Worm (Caenorhabditis elegans) whole organism, L4 larva: ENCODE results near the gene nas-25.

Experiments
- D1046.2 ChIP-seq: fragments of 200-800 bp; sonication (Bioruptor generic); IDR thresholded peaks from 2 replicates; pipeline ENCODE4 v1.3.6; 2022; ENCODE audit warnings: missing genetic modification characterization, missing compliant biosample characterization
- F26F4.8 ChIP-seq: fragments of 200-800 bp; sonication (Bioruptor generic); conservative IDR thresholded peaks from 2 replicates; pipeline ENCODE4 v1.3.6; 2022; ENCODE audit warnings: missing genetic modification characterization, missing compliant biosample characterization
- F44E2.7 ChIP-seq: fragments of 200-800 bp; sonication (Bioruptor generic); IDR thresholded peaks from 2 replicates; pipeline ENCODE4 v2.1.2; 2022; ENCODE audit warnings: missing genetic modification characterization, missing compliant biosample characterization
- F49E8.2 ChIP-seq: sonication (generic microtip); optimal IDR thresholded peaks from 2 replicates; lab custom pipeline; 2016; ENCODE audit warnings: missing compliant biosample characterization, mild to moderate bottlenecking, missing genetic modification characterization, borderline replicate concordance
- R02D3.7 ChIP-seq: fragments of 150-350 bp; sonication (generic microtip); optimal IDR thresholded peaks from 3 replicates; lab custom pipeline; 2014; ENCODE audit warnings: missing biosample characterization, missing genetic modification characterization
- Y105C5A.15 ChIP-seq: fragments of 200-800 bp; sonication (Bioruptor generic); IDR thresholded peaks from 2 replicates; pipeline ENCODE4 v1.3.6; 2022; ENCODE audit warnings: missing genetic modification characterization, missing compliant biosample characterization
- Y5F2A.4 ChIP-seq: fragments of 200-800 bp; sonication (Bioruptor generic); optimal IDR thresholded peaks from 2 replicates; lab custom pipeline; 2018; ENCODE audit warnings: mild to moderate bottlenecking, missing genetic modification characterization, missing compliant biosample characterization
- Y75B8A.6 ChIP-seq: fragments of 200-800 bp; sonication (Bioruptor generic); IDR thresholded peaks from 2 replicates; pipeline ENCODE4 v1.3.6; 2022; ENCODE audit warnings: missing genetic modification reagents, missing genetic modification characterization, missing compliant biosample characterization
- ZK546.5 ChIP-seq, 2 experiments: sonication (generic microtip); optimal IDR thresholded peaks; 2 replicates each; lab custom pipeline; 2017; ENCODE audit warnings: missing biosample characterization in 2 of 2, missing genetic modification characterization in 2 of 2
- aha-1 ChIP-seq: fragments of 150-350 bp; peaks from one replicate; lab custom pipeline; 2014; ENCODE audit warnings: missing biosample characterization, missing genetic modification characterization
- aly-2 ChIP-seq: sonication (generic microtip); optimal IDR thresholded peaks from 2 replicates; lab custom pipeline; 2018; ENCODE audit warnings: missing biosample characterization, missing genetic modification characterization
- arid-1 ChIP-seq: fragments of 200-800 bp; sonication (Bioruptor generic); conservative IDR thresholded peaks from 2 replicates; pipeline ENCODE4 v1.3.6; 2022; ENCODE audit warnings: missing genetic modification reagents, missing genetic modification characterization, missing compliant biosample characterization
- attf-4 ChIP-seq: sonication (generic microtip); optimal IDR thresholded peaks from 3 replicates; lab custom pipeline; 2017; ENCODE audit warnings: missing biosample characterization, missing genetic modification characterization
- ceh-20 ChIP-seq: fragments of 200-800 bp; sonication (Bioruptor generic); IDR thresholded peaks from 2 replicates; pipeline ENCODE4 v1.3.6; 2022; ENCODE audit warnings: missing genetic modification reagents, missing genetic modification characterization, missing compliant biosample characterization
- ceh-28 ChIP-seq: fragments of 150-350 bp; optimal IDR thresholded peaks from 2 replicates; lab custom pipeline; 2014; ENCODE audit warnings: missing biosample characterization, missing genetic modification reagents, missing genetic modification characterization
- ceh-32 ChIP-seq: sonication (generic microtip); optimal IDR thresholded peaks from 2 replicates; lab custom pipeline; 2016; ENCODE audit warnings: mild to moderate bottlenecking, missing genetic modification characterization, missing compliant biosample characterization; ENCODE audit not compliant: poor library complexity
- ceh-44 ChIP-seq: fragments of 200-800 bp; sonication (Bioruptor generic); IDR thresholded peaks from 2 replicates; pipeline ENCODE4 v1.3.6; 2022; ENCODE audit warnings: missing genetic modification reagents, missing genetic modification characterization, missing compliant biosample characterization
- ceh-62 ChIP-seq: sonication (generic microtip); optimal IDR thresholded peaks from 2 replicates; lab custom pipeline; 2017; ENCODE audit warnings: missing biosample characterization, missing genetic modification characterization
- ceh-82 ChIP-seq: sonication (generic microtip); optimal IDR thresholded peaks from 2 replicates; lab custom pipeline; 2017; ENCODE audit warnings: missing biosample characterization, missing genetic modification characterization
- cey-2 ChIP-seq: sonication (generic microtip); optimal IDR thresholded peaks from 3 replicates; lab custom pipeline; 2017; ENCODE audit warnings: missing genetic modification characterization, mild to moderate bottlenecking, missing compliant biosample characterization, antibody characterized with exemption, borderline replicate concordance; ENCODE audit not compliant: insufficient read depth
- ctbp-1 ChIP-seq: fragments of 200-800 bp; sonication (Bioruptor generic); IDR thresholded peaks from 2 replicates; pipeline ENCODE4 v1.3.6; 2022; ENCODE audit warnings: missing genetic modification reagents, missing genetic modification characterization, missing compliant biosample characterization
- dmd-8 ChIP-seq: fragments of 200-800 bp; sonication (Bioruptor generic); IDR thresholded peaks from 2 replicates; pipeline ENCODE4 v1.3.6; 2022; ENCODE audit warnings: missing genetic modification characterization, missing compliant biosample characterization
- duxl-1 ChIP-seq: sonication (generic microtip); optimal IDR thresholded peaks from 2 replicates; lab custom pipeline; 2016; ENCODE audit warnings: mild to moderate bottlenecking, missing genetic modification characterization, moderate library complexity, missing compliant biosample characterization; ENCODE audit not compliant: poor library complexity
- egl-27 ChIP-seq: sonication (generic microtip); optimal IDR thresholded peaks from 3 replicates; lab custom pipeline; 2017; ENCODE audit warnings: missing biosample characterization, missing genetic modification reagents, missing genetic modification characterization
- egl-43 ChIP-seq: fragments of 200-800 bp; sonication (Bioruptor generic); IDR thresholded peaks from 2 replicates; pipeline ENCODE4 v1.3.6; 2022; ENCODE audit warnings: missing genetic modification reagents, missing genetic modification characterization, missing compliant biosample characterization
- fos-1 ChIP-seq: fragments of 150-350 bp; optimal IDR thresholded peaks from 2 replicates; lab custom pipeline; 2014; ENCODE audit warnings: missing biosample characterization, missing genetic modification characterization
- gei-8 ChIP-seq: fragments of 200-800 bp; sonication (Bioruptor generic); optimal IDR thresholded peaks from 2 replicates; lab custom pipeline; 2018; ENCODE audit warnings: mild to moderate bottlenecking, missing genetic modification characterization, missing compliant biosample characterization
- hif-1 ChIP-seq, 2 experiments: sonication (generic microtip); optimal IDR thresholded peaks; 2 replicates each; lab custom pipeline; 2016 to 2017; ENCODE audit warnings: missing compliant biosample characterization in 2 of 2, missing genetic modification characterization in 2 of 2, missing genetic modification reagents in 2 of 2, missing genotype in 2 of 2, mild to moderate bottlenecking in 1 of 2
- hmg-1.1 ChIP-seq: fragments of 200-800 bp; sonication (Bioruptor generic); IDR thresholded peaks from 2 replicates; pipeline ENCODE4 v1.3.6; 2022; ENCODE audit warnings: missing genetic modification reagents, missing genetic modification characterization, missing compliant biosample characterization
- lim-7 ChIP-seq: fragments of 200-800 bp; sonication (Bioruptor generic); IDR thresholded peaks from 2 replicates; pipeline ENCODE4 v1.3.6; 2022; ENCODE audit warnings: missing genetic modification characterization, missing compliant biosample characterization
- lin-1 ChIP-seq: fragments of 200-800 bp; sonication (Bioruptor generic); IDR thresholded peaks from 2 replicates; pipeline ENCODE4 v1.3.6; 2022; ENCODE audit warnings: missing genetic modification reagents, missing genetic modification characterization, missing compliant biosample characterization
- lin-13 ChIP-seq: fragments of 150-350 bp; optimal IDR thresholded peaks from 2 replicates; lab custom pipeline; 2014; ENCODE audit warnings: missing biosample characterization, missing genetic modification reagents, missing genetic modification characterization
- lin-38 ChIP-seq: fragments of 200-800 bp; sonication (Bioruptor generic); IDR thresholded peaks from 2 replicates; pipeline ENCODE4 v1.3.6; 2022; ENCODE audit warnings: missing genetic modification reagents, missing genetic modification characterization, missing compliant biosample characterization
- lin-39 ChIP-seq: fragments of 150-350 bp; optimal IDR thresholded peaks from 2 replicates; lab custom pipeline; 2014; ENCODE audit warnings: missing biosample characterization, missing genetic modification reagents, missing genetic modification characterization
- lir-3 ChIP-seq: sonication (generic microtip); optimal IDR thresholded peaks from 2 replicates; lab custom pipeline; 2016; ENCODE audit warnings: mild to moderate bottlenecking, missing genetic modification characterization, missing compliant biosample characterization
- lsy-2 ChIP-seq, 2 experiments: fragments of 150-350 bp in 1 of 2; sonication (generic microtip) in 1 of 2; optimal IDR thresholded peaks; 2 replicates each; lab custom pipeline; 2014 to 2017; ENCODE audit warnings: missing biosample characterization in 2 of 2, missing genetic modification characterization in 2 of 2
- mes-2 ChIP-seq: sonication (generic microtip); optimal IDR thresholded peaks from 2 replicates; lab custom pipeline; 2016; ENCODE audit warnings: missing genotype, mild to moderate bottlenecking, missing genetic modification characterization, missing compliant biosample characterization; ENCODE audit not compliant: poor library complexity, severe bottlenecking
- mxl-3 ChIP-seq: fragments of 200-800 bp; sonication (Bioruptor generic); optimal IDR thresholded peaks from 2 replicates; lab custom pipeline; 2018; ENCODE audit warnings: mild to moderate bottlenecking, missing genetic modification characterization, missing compliant biosample characterization
- nhr-10 ChIP-seq: fragments of 150-350 bp; optimal IDR thresholded peaks from 2 replicates; lab custom pipeline; 2014; ENCODE audit warnings: missing biosample characterization, missing genetic modification characterization
- nhr-237 ChIP-seq: sonication (generic microtip); optimal IDR thresholded peaks from 2 replicates; lab custom pipeline; 2017; ENCODE audit warnings: missing biosample characterization, missing genetic modification characterization
- nhr-77 ChIP-seq: fragments of 150-350 bp; optimal IDR thresholded peaks from 2 replicates; lab custom pipeline; 2014; ENCODE audit warnings: missing biosample characterization, missing genetic modification characterization
- pha-4 ChIP-seq, 2 experiments: fragments of 150-350 bp in 1 of 2; fragments of 200-800 bp in 1 of 2; sonication (Bioruptor generic) in 1 of 2; IDR thresholded peaks in 1 of 2; optimal IDR thresholded peaks in 1 of 2; 2 replicates each; pipeline versions ENCODE4 v1.3.6 to Lab custom; 2014 to 2022; ENCODE audit warnings: missing genetic modification characterization in 2 of 2, missing genetic modification reagents in 2 of 2, missing biosample characterization in 1 of 2, missing compliant biosample characterization in 1 of 2
- php-3 ChIP-seq: fragments of 200-800 bp; sonication (Bioruptor generic); IDR thresholded peaks from 2 replicates; pipeline ENCODE4 v1.3.6; 2022; ENCODE audit warnings: missing genetic modification reagents, missing genetic modification characterization, missing compliant biosample characterization
- pqm-1 ChIP-seq: sonication (generic microtip); optimal IDR thresholded peaks from 2 replicates; lab custom pipeline; 2017; ENCODE audit warnings: missing biosample characterization, missing genetic modification characterization
- saeg-2 ChIP-seq: fragments of 200-800 bp; sonication (Bioruptor generic); IDR thresholded peaks from 2 replicates; pipeline ENCODE4 v1.3.6; 2022; ENCODE audit warnings: missing genetic modification reagents, missing genetic modification characterization, missing compliant biosample characterization
- tag-97 ChIP-seq: fragments of 200-800 bp; sonication (Bioruptor generic); IDR thresholded peaks from 2 replicates; pipeline ENCODE4 v1.3.6; 2022; ENCODE audit warnings: missing genetic modification characterization, missing compliant biosample characterization
- tra-1 ChIP-seq: fragments of 200-800 bp; sonication (Bioruptor generic); IDR thresholded peaks from 2 replicates; pipeline ENCODE4 v1.3.6; 2022; ENCODE audit warnings: missing genetic modification reagents, missing genetic modification characterization, missing compliant biosample characterization
- unc-130 ChIP-seq: sonication (generic microtip); optimal IDR thresholded peaks from 2 replicates; lab custom pipeline; 2016; ENCODE audit warnings: missing genetic modification reagents, missing genetic modification characterization, missing compliant biosample characterization
- zip-11 ChIP-seq: fragments of 200-800 bp; sonication (Bioruptor generic); IDR thresholded peaks from 2 replicates; pipeline ENCODE4 v1.3.6; 2022; ENCODE audit warnings: missing genetic modification characterization, missing compliant biosample characterization
- ztf-11 ChIP-seq: fragments of 150-350 bp; optimal IDR thresholded peaks from 2 replicates; lab custom pipeline; 2014; ENCODE audit warnings: missing biosample characterization, missing genetic modification characterization

Gene nas-25

ce11 chrII:8810679-8811413 lies 15.0 kb upstream of the nas-25 start, which contains the start of the genes F46C5.9 and rer-1:
Gene F46C5.9, minus strand, starts transcription at chrII:8810729.
Gene rer-1, plus strand, starts transcription at chrII:8811370.
- no peak for TF ChIP-seq tra-1 (GFP tag; lab: Robert Waterston, UW)
- no peak for TF ChIP-seq lin-38 (GFP tag; lab: Robert Waterston, UW)
- TF ChIP-seq nhr-237 (tag; lab: Kevin White, UChicago) = no peak
- TF ChIP-seq attf-4 = no peak
- no peak for TF ChIP-seq cey-2 (tag; lab: Kevin White, UChicago)
- no peak for TF ChIP-seq nhr-10 (tag; lab: Kevin White, UChicago)
- no peak for TF ChIP-seq lin-39 (tag; lab: Kevin White, UChicago)
- TF ChIP-seq arid-1 (GFP tag; lab: Robert Waterston, UW) = no peak
- TF ChIP-seq hif-1 (tag; optimal IDR thresholded peaks at IDR 0.05; lab: Kevin White, UChicago) = peak in 1 of 2 experiments; percentile 7
- no peak for TF ChIP-seq unc-130 (GFP tag; lab: Kevin White, UChicago)
- TF ChIP-seq gei-8 = no peak
- peak; percentile 55 for TF ChIP-seq aha-1 (tag; lab: Kevin White, UChicago)
- TF ChIP-seq F26F4.8 (GFP tag; lab: Robert Waterston, UW) = no peak
- TF ChIP-seq ceh-44 (GFP tag; lab: Robert Waterston, UW) = no peak
- TF ChIP-seq D1046.2 = no peak
- no peak for TF ChIP-seq ceh-28 (tag; lab: Kevin White, UChicago)
- no peak for TF ChIP-seq lin-1 (GFP tag; lab: Robert Waterston, UW)
- TF ChIP-seq pha-4 (GFP tag; IDR thresholded peaks at IDR 0.05; lab: Robert Waterston, UW) = no peak
- TF ChIP-seq pha-4 (tag; optimal IDR thresholded peaks at IDR 0.05; lab: Kevin White, UChicago) = peak; percentile 75
- TF ChIP-seq Y75B8A.6 (GFP tag; lab: Robert Waterston, UW) = no peak
- no peak for TF ChIP-seq ceh-82 (tag; lab: Kevin White, UChicago)
- peak; percentile 26 for TF ChIP-seq mes-2 (tag; lab: Kevin White, UChicago)
- no peak for TF ChIP-seq mxl-3
- TF ChIP-seq lir-3 = no peak
- TF ChIP-seq F49E8.2 = no peak
- no peak for TF ChIP-seq R02D3.7 (tag; lab: Kevin White, UChicago)
- TF ChIP-seq ztf-11 (tag; lab: Kevin White, UChicago) = no peak
- no peak for TF ChIP-seq tag-97 (GFP tag; lab: Robert Waterston, UW)
- TF ChIP-seq egl-43 (GFP tag; lab: Robert Waterston, UW) = no peak
- no peak for TF ChIP-seq hmg-1.1 (GFP tag; lab: Robert Waterston, UW)
- no peak for TF ChIP-seq egl-27 (tag; lab: Kevin White, UChicago)
- no peak for TF ChIP-seq zip-11 (GFP tag; lab: Robert Waterston, UW)
- TF ChIP-seq php-3 (GFP tag; lab: Robert Waterston, UW) = no peak
- TF ChIP-seq ZK546.5 (tag; optimal IDR thresholded peaks at IDR 0.05; lab: Kevin White, UChicago) = no peak
- no peak for TF ChIP-seq duxl-1 (tag; lab: Kevin White, UChicago)
- TF ChIP-seq saeg-2 (GFP tag; lab: Robert Waterston, UW) = no peak
- TF ChIP-seq ceh-62 = no peak
- peak in 1 of 2 experiments; percentile 75 for TF ChIP-seq lsy-2 (tag; optimal IDR thresholded peaks at IDR 0.05; lab: Kevin White, UChicago)
- TF ChIP-seq Y5F2A.4 (GFP tag; lab: Kevin White, UChicago) = no peak
- TF ChIP-seq ceh-20 = no peak
- TF ChIP-seq lim-7 (GFP tag; lab: Robert Waterston, UW) = no peak
- TF ChIP-seq F44E2.7 (GFP tag; lab: Robert Waterston, UW) = no peak
- TF ChIP-seq Y105C5A.15 (GFP tag; lab: Robert Waterston, UW) = no peak
- TF ChIP-seq fos-1 (tag; lab: Kevin White, UChicago) = no peak
- TF ChIP-seq aly-2 = no peak
- TF ChIP-seq nhr-77 = no peak
- TF ChIP-seq pqm-1 = no peak
- no peak for TF ChIP-seq dmd-8 (GFP tag; lab: Robert Waterston, UW)
- TF ChIP-seq ctbp-1 (GFP tag; lab: Robert Waterston, UW) = no peak
- TF ChIP-seq ceh-32 (tag; lab: Kevin White, UChicago) = no peak
- TF ChIP-seq lin-13 (GFP tag; lab: Kevin White, UChicago) = no peak
